Worm (Caenorhabditis elegans): ENCODE data around the gene F20D12.12.

DNA sequence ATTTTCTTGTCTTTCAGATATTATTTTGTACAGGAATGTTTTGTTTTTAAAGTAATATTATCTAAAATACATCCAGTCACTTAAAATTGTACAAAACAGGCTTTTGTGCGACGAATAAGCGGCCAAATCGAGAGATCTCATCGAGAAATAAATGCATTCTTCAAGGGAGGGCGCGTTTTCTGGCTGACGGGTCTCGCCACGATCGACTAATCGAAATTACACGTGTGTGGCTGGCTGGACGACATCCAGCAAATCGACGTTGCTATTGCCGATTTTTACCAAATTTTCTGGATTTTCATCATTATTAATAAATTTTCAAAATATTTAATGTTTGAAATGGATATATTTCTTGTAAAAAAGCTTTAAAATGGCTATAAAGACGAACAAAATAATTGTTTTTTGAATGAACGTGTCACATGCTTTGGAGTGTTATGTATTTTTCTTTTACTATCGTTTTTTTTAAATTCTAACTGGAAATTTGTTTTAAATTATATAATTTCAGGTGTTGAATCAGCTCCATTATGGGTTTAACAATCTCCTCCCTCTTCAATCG, 34.9 kb downstream of the F20D12.12 start, which contains the start of gene arf-5:
- TF ChIP-seq mdl-1 (tag; optimal IDR thresholded peaks at IDR 0.05) (peak in 1 of 2 experiments; percentile 36), zag-1 (tag; optimal IDR thresholded peaks at IDR 0.05) (no peak)
